Fruit fly (Drosophila melanogaster) S2 (cell line): ENCODE data around the gene CG14969.

Experiments
- CG8478 ChIP-seq: fragments of >200 bp; optimal IDR thresholded peaks from 2 replicates; lab custom pipeline; 2018
- CTCF ChIP-seq, 2 experiments: fragments of >200 bp; optimal IDR thresholded peaks; 2 replicates each; lab custom pipeline; 2018

DNA sequence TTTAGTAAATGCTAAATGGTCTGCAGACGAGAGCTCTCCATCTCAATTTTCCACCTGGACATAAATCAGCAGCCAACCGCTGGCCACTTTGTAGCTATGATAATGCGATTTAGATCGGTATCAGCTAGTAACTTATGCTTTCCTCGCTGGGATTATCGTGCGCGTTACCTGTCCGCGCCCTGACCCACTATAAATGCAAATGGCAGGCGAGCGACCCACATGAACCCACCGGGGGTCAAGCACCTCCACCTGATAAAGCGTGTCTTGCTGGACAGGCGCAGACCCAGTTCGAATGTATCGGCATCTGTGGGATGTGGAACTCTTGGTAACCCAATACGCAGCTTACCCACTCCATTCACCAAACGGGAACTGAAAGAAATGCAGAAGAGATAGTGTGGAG is 18.5 kb upstream of the CG14969 start:
- TF ChIP-seq CG8478 (lab: Kevin White, UChicago) (no peak), CTCF (optimal IDR thresholded peaks at IDR 0.05; lab: Kevin White, UChicago) (no peak)
